Worm (Caenorhabditis elegans) whole organism, young adult: Measurements from ENCODE around the gene F21E9.2.

Experiments used
- B0336.3 ChIP-seq: fragments of 200-800 bp; sonication (Bioruptor generic); IDR thresholded peaks from 2 replicates; pipeline ENCODE4 v1.3.6; 2022; ENCODE audit warnings: missing genetic modification characterization, missing compliant biosample characterization
- K11D2.4 ChIP-seq: fragments of 200-800 bp; sonication (Bioruptor generic); IDR thresholded peaks from 2 replicates; pipeline ENCODE4 v1.3.6; 2022; ENCODE audit warnings: missing genetic modification reagents, missing genetic modification characterization, missing compliant biosample characterization
- K12H6.12 ChIP-seq: fragments of 200-800 bp; sonication (Bioruptor generic); optimal IDR thresholded peaks from 2 replicates; lab custom pipeline; 2018; ENCODE audit warnings: mild to moderate bottlenecking, missing genetic modification characterization, missing compliant biosample characterization
- T26A5.8 ChIP-seq: sonication (generic microtip); optimal IDR thresholded peaks from 2 replicates; lab custom pipeline; 2016; ENCODE audit warnings: missing genetic modification characterization, missing compliant biosample characterization
- Y56A3A.18 ChIP-seq: fragments of 200-800 bp; sonication (Bioruptor generic); IDR thresholded peaks from 2 replicates; pipeline ENCODE4 v1.3.6; 2022; ENCODE audit warnings: missing genetic modification reagents, missing genetic modification characterization, missing compliant biosample characterization
- atf-7 ChIP-seq: sonication (generic microtip); optimal IDR thresholded peaks from 2 replicates; lab custom pipeline; 2017; ENCODE audit warnings: mild to moderate bottlenecking, missing genetic modification characterization, missing compliant biosample characterization
- athp-1 ChIP-seq: sonication (generic microtip); optimal IDR thresholded peaks from 2 replicates; lab custom pipeline; 2017; ENCODE audit warnings: mild to moderate bottlenecking, missing genetic modification characterization, missing compliant biosample characterization
- cebp-1 ChIP-seq, 2 experiments: fragments of 200-800 bp in 1 of 2; sonication (Bioruptor generic) in 1 of 2; sonication (generic microtip) in 1 of 2; IDR thresholded peaks in 1 of 2; optimal IDR thresholded peaks in 1 of 2; 2 replicates each; pipeline versions ENCODE4 v1.3.6 to Lab custom; 2017 to 2022; ENCODE audit warnings: missing compliant biosample characterization in 2 of 2, missing genetic modification characterization in 2 of 2, mild to moderate bottlenecking in 1 of 2, missing genetic modification reagents in 1 of 2, moderate library complexity in 1 of 2
- ceh-100 ChIP-seq: fragments of 200-800 bp; sonication (Bioruptor generic); IDR thresholded peaks from 2 replicates; pipeline ENCODE4 v1.3.6; 2022; ENCODE audit warnings: missing genetic modification reagents, missing genetic modification characterization, missing compliant biosample characterization
- ceh-27 ChIP-seq: fragments of 200-800 bp; sonication (Bioruptor generic); optimal IDR thresholded peaks from 2 replicates; lab custom pipeline; 2018; ENCODE audit warnings: mild to moderate bottlenecking, missing genetic modification characterization, moderate library complexity, missing compliant biosample characterization
- ceh-58 ChIP-seq: fragments of 200-800 bp; sonication (Bioruptor generic); IDR thresholded peaks from 2 replicates; pipeline ENCODE4 v1.3.6; 2022; ENCODE audit warnings: missing genetic modification characterization, missing compliant biosample characterization
- chd-7 ChIP-seq: sonication (generic microtip); optimal IDR thresholded peaks from 2 replicates; lab custom pipeline; 2016; ENCODE audit warnings: mild to moderate bottlenecking, missing genetic modification characterization, moderate library complexity, missing compliant biosample characterization
- die-1 ChIP-seq: sonication (generic microtip); optimal IDR thresholded peaks from 2 replicates; lab custom pipeline; 2016; ENCODE audit warnings: missing genotype, mild to moderate bottlenecking, missing genetic modification characterization, missing compliant biosample characterization
- dox-1 ChIP-seq: fragments of 200-800 bp; sonication (Bioruptor generic); IDR thresholded peaks from 2 replicates; pipeline ENCODE4 v1.3.6; 2022; ENCODE audit warnings: missing genetic modification reagents, missing genetic modification characterization, missing compliant biosample characterization
- egl-44 ChIP-seq: fragments of 200-800 bp; sonication (Bioruptor generic); IDR thresholded peaks from 2 replicates; pipeline ENCODE4 v1.3.6; 2022; ENCODE audit warnings: missing genetic modification reagents, missing genetic modification characterization, missing compliant biosample characterization
- egrh-3 ChIP-seq: fragments of 200-800 bp; sonication (Bioruptor generic); IDR thresholded peaks from 2 replicates; pipeline ENCODE4 v1.3.6; 2022; ENCODE audit warnings: missing genetic modification reagents, missing genetic modification characterization, missing compliant biosample characterization
- ekl-4 ChIP-seq: fragments of 200-800 bp; sonication (Bioruptor generic); IDR thresholded peaks from 2 replicates; pipeline ENCODE4 v1.3.6; 2022; ENCODE audit warnings: missing genetic modification reagents, missing genetic modification characterization, missing compliant biosample characterization
- ets-4 ChIP-seq: fragments of 200-800 bp; sonication (Bioruptor generic); optimal IDR thresholded peaks from 2 replicates; lab custom pipeline; 2018; ENCODE audit warnings: mild to moderate bottlenecking, missing genetic modification characterization, missing compliant biosample characterization
- gei-17 ChIP-seq: fragments of 200-800 bp; sonication (Bioruptor generic); optimal IDR thresholded peaks from 2 replicates; lab custom pipeline; 2018; ENCODE audit warnings: mild to moderate bottlenecking, missing genetic modification characterization, missing compliant biosample characterization
- hmg-1.2 ChIP-seq: fragments of 200-800 bp; sonication (Bioruptor generic); IDR thresholded peaks from 2 replicates; pipeline ENCODE4 v1.3.6; 2022; ENCODE audit warnings: missing genetic modification reagents, missing genetic modification characterization, missing compliant biosample characterization
- hmg-20 ChIP-seq: fragments of 200-800 bp; sonication (Bioruptor generic); IDR thresholded peaks from 2 replicates; pipeline ENCODE4 v1.3.6; 2022; ENCODE audit warnings: missing genetic modification reagents, missing genetic modification characterization, missing compliant biosample characterization
- hrde-1 ChIP-seq: sonication (generic microtip); optimal IDR thresholded peaks from 2 replicates; lab custom pipeline; 2016; ENCODE audit warnings: missing genetic modification characterization, mild to moderate bottlenecking, missing compliant biosample characterization, moderate library complexity, missing genotype, missing genetic modification reagents, borderline replicate concordance
- let-526 ChIP-seq: fragments of 200-800 bp; sonication (Bioruptor generic); IDR thresholded peaks from 2 replicates; pipeline ENCODE4 v1.3.6; 2022; ENCODE audit warnings: missing genetic modification reagents, missing genetic modification characterization, missing compliant biosample characterization
- let-607 ChIP-seq, 2 experiments: fragments of 200-800 bp in 1 of 2; sonication (Bioruptor generic) in 1 of 2; sonication (generic microtip) in 1 of 2; optimal IDR thresholded peaks; 2 replicates each; lab custom pipeline; 2016 to 2018; ENCODE audit warnings: mild to moderate bottlenecking in 2 of 2, missing compliant biosample characterization in 2 of 2, missing genetic modification characterization in 2 of 2, moderate library complexity in 2 of 2, missing genotype in 1 of 2
- lin-35 ChIP-seq, 3 experiments: fragments of 150-350 bp in 2 of 3; sonication (generic microtip) in 1 of 3; optimal IDR thresholded peaks; 2 replicates each; lab custom pipeline; 2014 to 2018; ENCODE audit warnings: missing biosample characterization in 3 of 3, missing genetic modification characterization in 3 of 3, missing genetic modification reagents in 3 of 3
- lin-40 ChIP-seq: sonication (generic microtip); optimal IDR thresholded peaks from 2 replicates; lab custom pipeline; 2016; ENCODE audit warnings: missing genetic modification characterization, mild to moderate bottlenecking, missing compliant biosample characterization, missing genotype, missing genetic modification reagents
- lsl-1 ChIP-seq: fragments of 200-800 bp; sonication (Bioruptor generic); optimal IDR thresholded peaks from 2 replicates; lab custom pipeline; 2018; ENCODE audit warnings: mild to moderate bottlenecking, missing genetic modification characterization, moderate library complexity, missing compliant biosample characterization
- madf-6 ChIP-seq: fragments of 200-800 bp; sonication (Bioruptor generic); IDR thresholded peaks from 2 replicates; pipeline ENCODE4 v1.3.6; 2022; ENCODE audit warnings: missing genetic modification reagents, missing genetic modification characterization, missing compliant biosample characterization
- mcd-1 ChIP-seq: fragments of 200-800 bp; sonication (Bioruptor generic); IDR thresholded peaks from 2 replicates; pipeline ENCODE4 v1.3.6; 2022; ENCODE audit warnings: missing genetic modification reagents, missing genetic modification characterization, missing compliant biosample characterization
- nhr-80 ChIP-seq: sonication (generic microtip); optimal IDR thresholded peaks from 2 replicates; lab custom pipeline; 2016; ENCODE audit warnings: missing genetic modification characterization, missing compliant biosample characterization
- nhr-90 ChIP-seq: sonication (generic microtip); optimal IDR thresholded peaks from 2 replicates; lab custom pipeline; 2016; ENCODE audit warnings: missing genotype, mild to moderate bottlenecking, missing genetic modification characterization, missing compliant biosample characterization
- pbrm-1 ChIP-seq: fragments of 200-800 bp; sonication (Bioruptor generic); IDR thresholded peaks from 2 replicates; pipeline ENCODE4 v1.3.6; 2022; ENCODE audit warnings: missing genetic modification reagents, missing genetic modification characterization, missing compliant biosample characterization
- rcor-1 ChIP-seq: fragments of 200-800 bp; sonication (Bioruptor generic); IDR thresholded peaks from 2 replicates; pipeline ENCODE4 v1.3.6; 2022; ENCODE audit warnings: missing genetic modification reagents, missing genetic modification characterization, missing compliant biosample characterization
- repo-1 ChIP-seq: sonication (generic microtip); optimal IDR thresholded peaks from 2 replicates; lab custom pipeline; 2017; ENCODE audit warnings: mild to moderate bottlenecking, missing genetic modification characterization, missing compliant biosample characterization
- sdz-38 ChIP-seq: sonication (generic microtip); optimal IDR thresholded peaks from 2 replicates; lab custom pipeline; 2016; ENCODE audit warnings: missing genotype, missing genetic modification characterization, missing compliant biosample characterization
- snpc-1.1 ChIP-seq: sonication (generic microtip); optimal IDR thresholded peaks from 2 replicates; lab custom pipeline; 2017; ENCODE audit warnings: missing genetic modification characterization, mild to moderate bottlenecking, missing compliant biosample characterization, antibody characterized with exemption, moderate library complexity, missing genotype, missing genetic modification reagents; ENCODE audit not compliant: insufficient read depth
- snpc-4 ChIP-seq, 5 experiments: fragments of 150-350 bp in 1 of 5; sonication (generic microtip) in 4 of 5; optimal IDR thresholded peaks; 2 replicates each; lab custom pipeline; 2014 to 2018; ENCODE audit warnings: missing genetic modification characterization in 5 of 5, missing biosample characterization in 3 of 5, antibody characterized with exemption in 2 of 5, mild to moderate bottlenecking in 2 of 5, missing compliant biosample characterization in 2 of 5, missing genotype in 2 of 5, moderate library complexity in 2 of 5, missing genetic modification reagents in 1 of 5
- sptf-2 ChIP-seq: fragments of 200-800 bp; sonication (Bioruptor generic); optimal IDR thresholded peaks from 2 replicates; lab custom pipeline; 2018; ENCODE audit warnings: mild to moderate bottlenecking, missing genetic modification characterization, missing compliant biosample characterization
- tbp1 ChIP-seq: fragments of 200-800 bp; sonication (Bioruptor generic); optimal IDR thresholded peaks from 2 replicates; lab custom pipeline; 2018; ENCODE audit warnings: mild to moderate bottlenecking, missing genetic modification characterization, missing compliant biosample characterization
- unc-130 ChIP-seq: sonication (generic microtip); optimal IDR thresholded peaks from 2 replicates; lab custom pipeline; 2016; ENCODE audit warnings: missing genetic modification reagents, missing genetic modification characterization, missing compliant biosample characterization
- zfh-2 ChIP-seq: fragments of 200-800 bp; sonication (Bioruptor generic); conservative IDR thresholded peaks from 2 replicates; pipeline ENCODE4 v1.3.6; 2022; ENCODE audit warnings: missing genetic modification reagents, missing genetic modification characterization, missing compliant biosample characterization
- zim-3 ChIP-seq: sonication (generic microtip); optimal IDR thresholded peaks from 2 replicates; lab custom pipeline; 2017; ENCODE audit warnings: mild to moderate bottlenecking, missing genetic modification characterization, moderate library complexity, missing compliant biosample characterization
- ztf-22 ChIP-seq: fragments of 200-800 bp; sonication (Bioruptor generic); optimal IDR thresholded peaks from 2 replicates; lab custom pipeline; 2018; ENCODE audit warnings: mild to moderate bottlenecking, missing genetic modification characterization, moderate library complexity, missing compliant biosample characterization
- ztf-28 ChIP-seq: fragments of 200-800 bp; sonication (Bioruptor generic); IDR thresholded peaks from 2 replicates; pipeline ENCODE4 v1.3.6; 2022; ENCODE audit warnings: missing genetic modification reagents, missing genetic modification characterization, missing compliant biosample characterization

The F21E9.2 gene

DNA sequence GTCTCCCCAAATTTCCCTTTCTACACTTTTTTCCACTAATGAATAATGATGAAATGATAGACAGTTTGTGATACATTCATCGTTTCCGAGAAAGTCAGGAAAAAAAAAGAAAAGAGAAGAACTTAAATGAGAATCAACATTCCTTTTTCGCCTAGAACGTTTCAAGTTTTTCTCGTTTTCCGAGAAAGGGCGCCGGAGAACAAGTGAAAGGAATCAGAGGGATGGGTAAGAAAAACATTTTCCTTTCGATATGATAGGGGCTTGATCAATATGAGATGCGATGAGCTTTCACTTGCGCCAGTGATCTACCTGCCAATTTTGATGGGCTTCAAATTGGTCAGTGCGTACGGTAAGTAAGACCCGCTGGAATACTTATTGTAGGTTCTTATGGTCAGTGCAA, 20.3 kb downstream of the F21E9.2 start:
- no peak for TF ChIP-seq ets-4 (GFP tag; lab: Kevin White, UChicago)

ce11 chrX:1302267-1302666, 27.5 kb downstream of the F21E9.2 start:
- TF ChIP-seq zim-3 (peak; percentile 60), ceh-27 (GFP tag; lab: Kevin White, UChicago) (peak; percentile 87), nhr-90 (tag; lab: Kevin White, UChicago) (peak; percentile 41), gei-17 (GFP tag; lab: Kevin White, UChicago) (peak; percentile 61), K11D2.4 (0 out of 2 replicates have a peak, but pooled peaks have one; percentile 12), egl-44 (GFP tag; lab: Robert Waterston, UW) (peak; percentile 71; the same call in 1 of the 2 replicates), ztf-28 (GFP tag; lab: Robert Waterston, UW) (0 out of 2 replicates have a peak, but pooled peaks have one; percentile 50), hrde-1 (tag; lab: Kevin White, UChicago) (no peak), snpc-1.1 (tag; lab: Kevin White, UChicago) (no peak), dox-1 (peak; percentile 90), cebp-1 (GFP tag; IDR thresholded peaks at IDR 0.05; lab: Robert Waterston, UW) (peak; percentile 44; the same call in 1 of the 2 replicates), cebp-1 (tag; optimal IDR thresholded peaks at IDR 0.05; lab: Kevin White, UChicago) (peak; percentile 80), die-1 (peak; percentile 27), T26A5.8 (tag; lab: Kevin White, UChicago) (peak; percentile 15), atf-7 (tag; lab: Kevin White, UChicago) (peak; percentile 33), mcd-1 (GFP tag; lab: Robert Waterston, UW) (peak; percentile 58), hmg-20 (GFP tag; lab: Robert Waterston, UW) (0 out of 2 replicates have a peak, but pooled peaks have one; percentile 25), lin-35 (GFP tag; optimal IDR thresholded peaks at IDR 0.05; lab: Kevin White, UChicago) (peak in 1 of 3 experiments; percentile 50), ztf-22 (GFP tag; lab: Kevin White, UChicago) (peak; percentile 23), Y56A3A.18 (peak; percentile 81; the same call in 1 of the 2 replicates), zfh-2 (peak; percentile 97), repo-1 (tag; lab: Kevin White, UChicago) (peak; percentile 30), madf-6 (peak; percentile 35; the same call in 1 of the 2 replicates), K12H6.12 (tag; lab: Kevin White, UChicago) (peak; percentile 81), ceh-100 (GFP tag; lab: Robert Waterston, UW) (no peak; the same call in 1 of the 2 replicates), let-526 (0 out of 2 replicates have a peak, but pooled peaks have one; percentile 14), unc-130 (GFP tag; lab: Kevin White, UChicago) (no peak), lsl-1 (GFP tag; lab: Kevin White, UChicago) (no peak), egrh-3 (GFP tag; lab: Robert Waterston, UW) (peak; percentile 74), nhr-80 (tag; lab: Kevin White, UChicago) (peak; percentile 89), pbrm-1 (GFP tag; lab: Robert Waterston, UW) (0 out of 2 replicates have a peak, but pooled peaks have one; percentile 14), athp-1 (tag; lab: Kevin White, UChicago) (peak; percentile 24), rcor-1 (GFP tag; lab: Robert Waterston, UW) (peak; percentile 29; the same call in 1 of the 2 replicates), sdz-38 (tag; lab: Kevin White, UChicago) (no peak), chd-7 (tag; lab: Kevin White, UChicago) (peak; percentile 36), sptf-2 (GFP tag; lab: Kevin White, UChicago) (no peak), lin-40 (peak; percentile 42), ekl-4 (GFP tag; lab: Robert Waterston, UW) (0 out of 2 replicates have a peak, but pooled peaks have one; percentile 31), tbp1 (peak; percentile 48), snpc-4 (GFP tag; optimal IDR thresholded peaks at IDR 0.05; lab: Kevin White, UChicago) (no peak), snpc-4 (tag; optimal IDR thresholded peaks at IDR 0.05; lab: Kevin White, UChicago) (peak; percentile 4 to 53 (median 37)), hmg-1.2 (GFP tag; lab: Robert Waterston, UW) (peak; percentile 81), let-607 (tag; optimal IDR thresholded peaks at IDR 0.05; lab: Kevin White, UChicago) (peak in 1 of 2 experiments; percentile 37), ceh-58 (GFP tag; lab: Robert Waterston, UW) (no peak), B0336.3 (GFP tag; lab: Robert Waterston, UW) (peak; percentile 50; the same call in 1 of the 2 replicates)
